Worm (Caenorhabditis elegans) whole organism, L4 larva: Measurements from ENCODE around the gene spp-28.

Experiments
- D1046.2 ChIP-seq: fragments of 200-800 bp; sonication (Bioruptor generic); IDR thresholded peaks from 2 replicates; pipeline ENCODE4 v1.3.6; 2022; ENCODE audit warnings: missing genetic modification characterization, missing compliant biosample characterization
- F49E8.2 ChIP-seq: sonication (generic microtip); optimal IDR thresholded peaks from 2 replicates; lab custom pipeline; 2016; ENCODE audit warnings: missing compliant biosample characterization, mild to moderate bottlenecking, missing genetic modification characterization, borderline replicate concordance
- aha-1 ChIP-seq: fragments of 150-350 bp; peaks from one replicate; lab custom pipeline; 2014; ENCODE audit warnings: missing biosample characterization, missing genetic modification characterization
- aly-2 ChIP-seq: sonication (generic microtip); optimal IDR thresholded peaks from 2 replicates; lab custom pipeline; 2018; ENCODE audit warnings: missing biosample characterization, missing genetic modification characterization
- ctbp-1 ChIP-seq: fragments of 200-800 bp; sonication (Bioruptor generic); IDR thresholded peaks from 2 replicates; pipeline ENCODE4 v1.3.6; 2022; ENCODE audit warnings: missing genetic modification reagents, missing genetic modification characterization, missing compliant biosample characterization
- fos-1 ChIP-seq: fragments of 150-350 bp; optimal IDR thresholded peaks from 2 replicates; lab custom pipeline; 2014; ENCODE audit warnings: missing biosample characterization, missing genetic modification characterization
- lin-15B ChIP-seq: fragments of 150-350 bp; sonication (generic microtip); optimal IDR thresholded peaks from 3 replicates; lab custom pipeline; 2014; ENCODE audit warnings: missing biosample characterization, missing genetic modification characterization
- mdl-1 ChIP-seq, 2 experiments: fragments of 150-350 bp in 1 of 2; sonication (generic microtip) in 1 of 2; optimal IDR thresholded peaks; 2 replicates each; lab custom pipeline; 2014 to 2017; ENCODE audit warnings: missing biosample characterization in 2 of 2, missing genetic modification characterization in 2 of 2
- pqm-1 ChIP-seq: sonication (generic microtip); optimal IDR thresholded peaks from 2 replicates; lab custom pipeline; 2017; ENCODE audit warnings: missing biosample characterization, missing genetic modification characterization
- unc-39 ChIP-seq: sonication (generic microtip); optimal IDR thresholded peaks from 2 replicates; lab custom pipeline; 2017; ENCODE audit warnings: missing biosample characterization, missing genetic modification characterization
- zip-11 ChIP-seq: fragments of 200-800 bp; sonication (Bioruptor generic); IDR thresholded peaks from 2 replicates; pipeline ENCODE4 v1.3.6; 2022; ENCODE audit warnings: missing genetic modification characterization, missing compliant biosample characterization
- ztf-11 ChIP-seq: fragments of 150-350 bp; optimal IDR thresholded peaks from 2 replicates; lab custom pipeline; 2014; ENCODE audit warnings: missing biosample characterization, missing genetic modification characterization

ce11 chrIII:4153299-4153698 is 36.8 kb downstream of the spp-28 start, which contains the start of gene glod-4:
- TF ChIP-seq F49E8.2 (no peak), aly-2 (tag; lab: Kevin White, UChicago) (no peak), ztf-11 (tag; lab: Kevin White, UChicago) (no peak), mdl-1 (tag; optimal IDR thresholded peaks at IDR 0.05; lab: Kevin White, UChicago) (no peak), D1046.2 (GFP tag; lab: Robert Waterston, UW) (no peak), zip-11 (GFP tag; lab: Robert Waterston, UW) (no peak), aha-1 (tag; lab: Kevin White, UChicago) (no peak), lin-15B (no peak), unc-39 (tag; lab: Kevin White, UChicago) (no peak), ctbp-1 (no peak), pqm-1 (tag; lab: Kevin White, UChicago) (no peak), fos-1 (tag; lab: Kevin White, UChicago) (no peak)
